Worm (Caenorhabditis elegans) whole organism, L4 larva: ENCODE measurements around the gene C16C8.18.

Experiments
- aha-1 ChIP-seq: fragments of 150-350 bp; peaks from one replicate; lab custom pipeline; 2014; ENCODE audit warnings: missing biosample characterization, missing genetic modification characterization
- aly-2 ChIP-seq: sonication (generic microtip); optimal IDR thresholded peaks from 2 replicates; lab custom pipeline; 2018; ENCODE audit warnings: missing biosample characterization, missing genetic modification characterization
- dve-1 ChIP-seq: sonication (generic microtip); optimal IDR thresholded peaks from 2 replicates; lab custom pipeline; 2017; ENCODE audit warnings: antibody characterized with exemption, mild to moderate bottlenecking, missing genetic modification characterization, missing compliant biosample characterization; ENCODE audit not compliant: insufficient read depth
- lim-7 ChIP-seq: fragments of 200-800 bp; sonication (Bioruptor generic); IDR thresholded peaks from 2 replicates; pipeline ENCODE4 v1.3.6; 2022; ENCODE audit warnings: missing genetic modification characterization, missing compliant biosample characterization
- mdl-1 ChIP-seq, 2 experiments: fragments of 150-350 bp in 1 of 2; sonication (generic microtip) in 1 of 2; optimal IDR thresholded peaks; 2 replicates each; lab custom pipeline; 2014 to 2017; ENCODE audit warnings: missing biosample characterization in 2 of 2, missing genetic modification characterization in 2 of 2
- nhr-237 ChIP-seq: sonication (generic microtip); optimal IDR thresholded peaks from 2 replicates; lab custom pipeline; 2017; ENCODE audit warnings: missing biosample characterization, missing genetic modification characterization
- zag-1 ChIP-seq: fragments of 150-350 bp; optimal IDR thresholded peaks from 2 replicates; lab custom pipeline; 2014; ENCODE audit warnings: missing biosample characterization, missing genetic modification characterization
- ztf-7 ChIP-seq: fragments of 150-350 bp; optimal IDR thresholded peaks from 2 replicates; lab custom pipeline; 2014; ENCODE audit warnings: missing biosample characterization, missing genetic modification characterization

DNA sequence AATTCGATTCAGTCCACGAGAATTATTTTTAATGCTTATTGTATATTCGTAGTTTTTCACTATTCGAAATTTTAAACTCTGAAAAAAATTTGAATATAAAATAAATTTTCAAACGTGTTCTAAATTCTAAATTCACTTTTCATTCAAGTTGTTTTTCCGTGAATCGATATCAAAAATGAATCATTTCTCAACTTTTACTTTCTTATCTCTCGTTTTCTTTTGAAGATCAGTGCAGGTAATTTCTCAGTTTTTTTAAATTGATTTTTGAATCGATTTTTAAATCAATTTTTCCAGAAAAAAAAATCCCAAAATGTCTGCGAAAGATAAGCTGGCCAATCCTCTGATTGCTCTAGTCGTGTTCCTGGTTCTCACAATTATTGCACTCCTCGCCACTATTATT is 13.0 kb upstream of the C16C8.18 start, which contains the start of gene nep-6:
- TF ChIP-seq nhr-237 (no peak), aha-1 (tag; lab: Kevin White, UChicago) (no peak), lim-7 (GFP tag; lab: Robert Waterston, UW) (no peak), ztf-7 (no peak), mdl-1 (tag; optimal IDR thresholded peaks at IDR 0.05; lab: Kevin White, UChicago) (no peak), aly-2 (tag; lab: Kevin White, UChicago) (no peak), dve-1 (tag; lab: Kevin White, UChicago) (no peak), zag-1 (tag; lab: Kevin White, UChicago) (no peak)
